Fruit fly (Drosophila melanogaster): ENCODE data around the gene COX5A.

- TF ChIP-seq toe (GFP tag; optimal IDR thresholded peaks at IDR 0.05), result no peak
- TF ChIP-seq cic (GFP tag; optimal IDR thresholded peaks at IDR 0.05), result no peak
- no peak for TF ChIP-seq CG33017 (tag; optimal IDR thresholded peaks at IDR 0.05)
- no peak for TF ChIP-seq Mnt (GFP tag; optimal IDR thresholded peaks at IDR 0.05)
Measured at dm6 chr3R:11856295-11856694, 37.1 kb downstream of the COX5A start.

Measured in whole organism, adult.